Fruit fly (Drosophila melanogaster) whole organism: ENCODE data around the gene CG6287.

Experiments
- CG8478 ChIP-seq: fragments of >200 bp; optimal IDR thresholded peaks from 2 replicates; lab custom pipeline; 2018; ENCODE audit warnings: inconsistent platforms
- Dll ChIP-seq: fragments of >200 bp; optimal IDR thresholded peaks from 2 replicates; lab custom pipeline; 2017
- pan ChIP-seq: fragments of >200 bp; optimal IDR thresholded peaks from 2 replicates; lab custom pipeline; 2017
- psq ChIP-seq: fragments of >200 bp; optimal IDR thresholded peaks from 2 replicates; lab custom pipeline; 2017
- usp ChIP-seq: fragments of >200 bp; optimal IDR thresholded peaks from 2 replicates; lab custom pipeline; 2017; ENCODE audit warnings: missing biosample characterization, missing genetic modification characterization, mixed read lengths

DNA sequence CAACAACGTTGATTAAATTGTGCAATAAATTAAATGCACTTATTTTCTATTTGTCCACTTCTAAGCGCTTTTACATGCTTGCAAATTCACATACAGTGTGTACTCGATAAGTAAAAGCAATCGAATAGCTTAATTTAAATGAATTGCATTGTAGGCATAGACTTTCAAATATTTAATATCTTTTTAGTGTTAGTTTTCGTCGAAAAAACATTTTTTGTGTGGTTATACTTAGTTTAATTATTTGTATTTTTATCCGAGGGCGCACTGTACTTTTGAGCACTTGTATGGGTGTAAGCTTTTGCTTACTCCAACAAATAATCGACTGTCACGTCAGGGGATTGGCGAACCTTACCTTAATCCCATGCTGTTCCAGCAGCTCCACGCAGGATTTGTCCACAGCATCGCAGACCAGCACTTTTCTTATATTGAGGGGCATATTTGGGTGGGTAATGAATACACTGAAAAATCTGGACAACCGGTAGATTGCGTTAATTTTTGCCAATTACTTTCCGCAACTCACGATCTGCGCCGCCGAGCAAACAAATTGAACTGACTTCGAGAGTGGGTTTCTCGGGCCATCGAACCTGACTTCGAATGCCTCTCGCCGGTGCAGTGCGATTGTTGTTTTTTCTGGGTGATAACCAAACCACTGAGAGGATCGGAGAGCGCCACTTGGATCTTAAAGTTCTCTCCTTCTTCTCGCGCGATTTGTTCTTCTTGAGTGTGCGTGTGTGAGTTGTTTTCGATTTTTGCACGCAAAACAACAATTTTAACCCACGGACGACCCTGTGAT lies at the start of gene CG6287:
- TF ChIP-seq pan (peak; percentile 46), usp (GFP tag; lab: Kevin White, UChicago) (no peak), psq (lab: Kevin White, UChicago) (no peak), Dll (lab: Kevin White, UChicago) (peak; percentile 97), CG8478 (lab: Kevin White, UChicago) (no peak)
